Fruit fly (Drosophila melanogaster) whole organism, adult: ENCODE results near the gene CG13318.

Source experiments
- CG12768 ChIP-seq: fragments of 200-800 bp; sonication (Bioruptor generic); optimal IDR thresholded peaks from 2 replicates; lab custom pipeline; 2017; ENCODE audit warnings: missing biosample characterization, missing genetic modification characterization, mild to moderate bottlenecking, moderate library complexity, missing genetic modification reagents
- CG14711 ChIP-seq: fragments of 200-800 bp; sonication (Bioruptor generic); optimal IDR thresholded peaks from 2 replicates; lab custom pipeline; 2018; ENCODE audit warnings: missing biosample characterization, mild to moderate bottlenecking, missing genetic modification characterization, moderate library complexity
- CG5204 ChIP-seq: fragments of 200-800 bp; sonication (Bioruptor generic); optimal IDR thresholded peaks from 2 replicates; lab custom pipeline; 2016; ENCODE audit warnings: missing biosample characterization, missing genetic modification characterization
- CG7045 ChIP-seq: fragments of 200-800 bp; sonication (Bioruptor generic); optimal IDR thresholded peaks from 2 replicates; lab custom pipeline; 2017; ENCODE audit warnings: missing biosample characterization, mild to moderate bottlenecking, missing genetic modification characterization
- Clk ChIP-seq: fragments of 200-800 bp; sonication (Bioruptor generic); optimal IDR thresholded peaks from 2 replicates; lab custom pipeline; 2017; ENCODE audit warnings: missing biosample characterization, missing genetic modification characterization
- Hr96 ChIP-seq: fragments of 200-800 bp; sonication (Bioruptor generic); optimal IDR thresholded peaks from 2 replicates; lab custom pipeline; 2016; ENCODE audit warnings: missing biosample characterization, missing genetic modification characterization
- cic ChIP-seq: fragments of 200-800 bp; sonication (Bioruptor generic); optimal IDR thresholded peaks from 2 replicates; lab custom pipeline; 2017; ENCODE audit warnings: missing biosample characterization, mild to moderate bottlenecking, missing genetic modification characterization, moderate library complexity
- cnc ChIP-seq, 2 experiments: fragments of >200 bp; optimal IDR thresholded peaks; 2 replicates each; lab custom pipeline; 2017
- kay ChIP-seq: fragments of 200-800 bp; sonication (Bioruptor generic); peaks from one replicate; lab custom pipeline; 2016; ENCODE audit warnings: missing biosample characterization, missing genetic modification characterization, borderline replicate concordance
- ovo ChIP-seq: fragments of 200-800 bp; sonication (Bioruptor generic); optimal IDR thresholded peaks from 2 replicates; lab custom pipeline; 2016; ENCODE audit warnings: missing biosample characterization, missing genetic modification characterization
- pad ChIP-seq: fragments of 200-800 bp; sonication (Bioruptor generic); optimal IDR thresholded peaks from 3 replicates; lab custom pipeline; 2017; ENCODE audit warnings: missing biosample characterization, missing genetic modification characterization, mild to moderate bottlenecking, moderate library complexity, missing genetic modification reagents
- tj ChIP-seq: fragments of 200-800 bp; sonication (Bioruptor generic); optimal IDR thresholded peaks from 3 replicates; lab custom pipeline; 2017; ENCODE audit warnings: missing biosample characterization, mild to moderate bottlenecking, missing genetic modification characterization, moderate library complexity
- toe ChIP-seq: fragments of 200-800 bp; sonication (Bioruptor generic); optimal IDR thresholded peaks from 2 replicates; lab custom pipeline; 2016; ENCODE audit warnings: missing biosample characterization, missing genetic modification characterization

- TF ChIP-seq Hr96 (GFP tag; lab: Kevin White, UChicago) (no peak), ovo (no peak), cnc (optimal IDR thresholded peaks at IDR 0.05; lab: Kevin White, UChicago) (no peak), kay (GFP tag; lab: Kevin White, UChicago) (no peak), toe (GFP tag; lab: Kevin White, UChicago) (no peak), cic (GFP tag; lab: Kevin White, UChicago) (no peak), tj (GFP tag; lab: Kevin White, UChicago) (no peak), CG7045 (GFP tag; lab: Kevin White, UChicago) (no peak), CG5204 (GFP tag; lab: Kevin White, UChicago) (no peak), Clk (GFP tag; lab: Kevin White, UChicago) (no peak), CG14711 (tag; lab: Kevin White, UChicago) (no peak), pad (no peak), CG12768 (GFP tag; lab: Kevin White, UChicago) (no peak)
These were observed 29.8 kb downstream of the CG13318 start for dm6 chr3R:8742661-8743060.
